Worm (Caenorhabditis elegans) whole organism, young adult: ENCODE results near the gene zig-4.

ENCODE experiments used
- C17E4.6 ChIP-seq: fragments of 200-800 bp; sonication (Bioruptor generic); IDR thresholded peaks from 2 replicates; pipeline ENCODE4 v1.3.6; 2022; ENCODE audit warnings: missing genetic modification reagents, missing genetic modification characterization, missing compliant biosample characterization
- dpl-1 ChIP-seq: fragments of 150-350 bp; optimal IDR thresholded peaks from 2 replicates; lab custom pipeline; 2014; ENCODE audit warnings: missing biosample characterization, missing genetic modification reagents, missing genetic modification characterization
- pha-4 ChIP-seq: fragments of 150-350 bp; sonication (generic microtip); optimal IDR thresholded peaks from 2 replicates; lab custom pipeline; 2014; ENCODE audit warnings: missing biosample characterization, missing genetic modification reagents, missing genetic modification characterization
- tlf-1 ChIP-seq: fragments of 200-800 bp; sonication (Bioruptor generic); optimal IDR thresholded peaks from 2 replicates; lab custom pipeline; 2018; ENCODE audit warnings: mild to moderate bottlenecking, missing genetic modification characterization, missing compliant biosample characterization
- ztf-26 ChIP-seq: sonication (generic microtip); optimal IDR thresholded peaks from 2 replicates; lab custom pipeline; 2017; ENCODE audit warnings: missing genetic modification characterization, missing compliant biosample characterization

DNA sequence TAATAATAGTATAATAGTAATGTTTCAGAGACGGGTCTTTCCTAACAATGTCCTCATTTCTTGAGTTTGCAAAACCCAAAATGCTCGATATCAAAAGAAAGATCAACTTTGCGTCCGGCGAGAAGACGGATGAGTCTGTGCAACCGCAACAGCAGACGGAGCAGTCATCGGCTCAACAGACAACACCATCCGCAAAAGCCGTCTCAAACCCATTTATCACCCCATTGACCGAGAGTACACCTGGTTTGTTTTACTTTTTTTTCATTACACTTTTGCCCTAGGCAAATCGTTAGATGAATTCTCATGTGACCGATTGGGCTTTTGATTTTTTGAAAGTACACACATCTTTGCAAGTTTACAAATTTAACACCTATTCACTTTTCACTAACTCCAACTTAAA is 29.1 kb downstream of the zig-4 start, which contains the start of gene dct-1:
- TF ChIP-seq tlf-1 (GFP tag; lab: Kevin White, UChicago) (no peak), pha-4 (tag; lab: Kevin White, UChicago) (no peak), C17E4.6 (GFP tag; lab: Robert Waterston, UW) (no peak), ztf-26 (tag; lab: Kevin White, UChicago) (no peak), dpl-1 (GFP tag; lab: Kevin White, UChicago) (no peak)
